Fruit fly (Drosophila melanogaster) Kc167 (cell line): ENCODE data around the gene NP15.6.

Source experiments
- Myc ChIP-seq: fragments of >200 bp; optimal IDR thresholded peaks from 2 replicates; lab custom pipeline; 2017; ENCODE audit warnings: missing external identifiers
- Sin3A ChIP-seq: fragments of >200 bp; optimal IDR thresholded peaks from 2 replicates; lab custom pipeline; 2018; ENCODE audit warnings: missing external identifiers
- h ChIP-seq: fragments of >200 bp; optimal IDR thresholded peaks from 3 replicates; lab custom pipeline; 2018; ENCODE audit warnings: missing external identifiers
- insv ChIP-seq: fragments of >200 bp; optimal IDR thresholded peaks from 3 replicates; lab custom pipeline; 2018; ENCODE audit warnings: missing external identifiers
- psq ChIP-seq: fragments of >200 bp; optimal IDR thresholded peaks from 2 replicates; lab custom pipeline; 2017; ENCODE audit warnings: missing external identifiers
- ttk ChIP-seq: sonication (Bioruptor generic); optimal IDR thresholded peaks from 2 replicates; lab custom pipeline; 2017; ENCODE audit warnings: missing external identifiers

DNA sequence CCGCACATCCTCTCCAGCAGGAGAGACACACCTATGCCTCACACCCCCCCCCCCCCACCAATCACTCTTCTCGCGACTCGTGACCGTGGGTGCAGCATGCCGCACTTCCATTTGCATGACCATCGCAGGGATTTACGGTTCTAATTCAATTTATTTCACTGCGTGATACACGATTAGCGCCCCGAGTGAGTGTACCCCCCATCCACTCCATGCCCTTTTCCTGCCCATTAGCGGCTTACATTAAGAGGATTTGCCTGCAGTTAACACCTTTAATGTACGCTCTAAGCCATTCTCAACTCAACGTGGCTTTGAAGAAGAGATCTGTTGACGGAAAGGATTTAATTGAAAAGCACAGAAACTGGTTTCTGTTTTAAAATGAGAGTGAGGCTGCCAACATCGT is 25.3 kb downstream of the NP15.6 start:
- TF ChIP-seq Sin3A (lab: Kevin White, UChicago) (no peak), h (lab: Kevin White, UChicago) (no peak), psq (lab: Kevin White, UChicago) (no peak), ttk (no peak), insv (lab: Kevin White, UChicago) (no peak), Myc (lab: Kevin White, UChicago) (no peak)
